Fruit fly (Drosophila melanogaster): ENCODE data around the gene tos.

- no peak for TF ChIP-seq CG5204 (GFP tag; optimal IDR thresholded peaks at IDR 0.05)
- no peak for TF ChIP-seq CG12768 (GFP tag; optimal IDR thresholded peaks at IDR 0.05)
- no peak for TF ChIP-seq ovo (GFP tag; optimal IDR thresholded peaks at IDR 0.05)
- no peak for TF ChIP-seq CG33017 (tag; optimal IDR thresholded peaks at IDR 0.05)
- no peak for TF ChIP-seq bab1 (GFP tag; optimal IDR thresholded peaks at IDR 0.05)
- TF ChIP-seq kay (GFP tag; ENCODE audit: borderline replicate concordance): peak; percentile 84
Measured at dm6 chr2L:18689376-18689775, 7.5 kb upstream of the tos start, which contains the start of gene CG10336.
